Worm (Caenorhabditis elegans): Measurements from ENCODE around the gene sra-11.

ce11 chrII:10945446-10945845 is 35.3 kb upstream of the sra-11 start:
- TF ChIP-seq lin-39 (tag; optimal IDR thresholded peaks at IDR 0.05) = no peak
- TF ChIP-seq F16B12.6 (tag; optimal IDR thresholded peaks at IDR 0.05) = no peak
- no peak for TF ChIP-seq lin-15B (tag; optimal IDR thresholded peaks at IDR 0.05)
- TF ChIP-seq ztf-4 (tag; optimal IDR thresholded peaks at IDR 0.05) = no peak
- no peak for TF ChIP-seq fkh-10 (GFP tag; optimal IDR thresholded peaks at IDR 0.05)
- TF ChIP-seq alr-1 (tag; optimal IDR thresholded peaks at IDR 0.05; ENCODE audit: borderline replicate concordance) = no peak
- no peak for TF ChIP-seq nhr-237 (tag; optimal IDR thresholded peaks at IDR 0.05)
- TF ChIP-seq fos-1 (tag; optimal IDR thresholded peaks at IDR 0.05) = no peak
- no peak for TF ChIP-seq zip-4 (GFP tag; optimal IDR thresholded peaks at IDR 0.05)
- TF ChIP-seq nhr-76 (tag; optimal IDR thresholded peaks at IDR 0.05) = no peak
- TF ChIP-seq unc-62 (GFP tag; optimal IDR thresholded peaks at IDR 0.05) = no peak
- no peak for TF ChIP-seq nhr-20 (tag; optimal IDR thresholded peaks at IDR 0.05)

Data from whole organism, L1 larva.